Worm (Caenorhabditis elegans) whole organism, L4 larva: ENCODE results near the gene srx-5.

Experiments
- F49E8.2 ChIP-seq: sonication (generic microtip); optimal IDR thresholded peaks from 2 replicates; lab custom pipeline; 2016; ENCODE audit warnings: missing compliant biosample characterization, mild to moderate bottlenecking, missing genetic modification characterization, borderline replicate concordance
- R02D3.7 ChIP-seq: fragments of 150-350 bp; sonication (generic microtip); optimal IDR thresholded peaks from 3 replicates; lab custom pipeline; 2014; ENCODE audit warnings: missing biosample characterization, missing genetic modification characterization
- ZK546.5 ChIP-seq, 2 experiments: sonication (generic microtip); optimal IDR thresholded peaks; 2 replicates each; lab custom pipeline; 2017; ENCODE audit warnings: missing biosample characterization in 2 of 2, missing genetic modification characterization in 2 of 2
- ceh-82 ChIP-seq: sonication (generic microtip); optimal IDR thresholded peaks from 2 replicates; lab custom pipeline; 2017; ENCODE audit warnings: missing biosample characterization, missing genetic modification characterization
- egl-27 ChIP-seq: sonication (generic microtip); optimal IDR thresholded peaks from 3 replicates; lab custom pipeline; 2017; ENCODE audit warnings: missing biosample characterization, missing genetic modification reagents, missing genetic modification characterization
- lim-7 ChIP-seq: fragments of 200-800 bp; sonication (Bioruptor generic); IDR thresholded peaks from 2 replicates; pipeline ENCODE4 v1.3.6; 2022; ENCODE audit warnings: missing genetic modification characterization, missing compliant biosample characterization
- mdl-1 ChIP-seq, 2 experiments: fragments of 150-350 bp in 1 of 2; sonication (generic microtip) in 1 of 2; optimal IDR thresholded peaks; 2 replicates each; lab custom pipeline; 2014 to 2017; ENCODE audit warnings: missing biosample characterization in 2 of 2, missing genetic modification characterization in 2 of 2
- unc-62 ChIP-seq, 3 experiments: fragments of 150-350 bp in 1 of 3; sonication (generic microtip); optimal IDR thresholded peaks in 2 of 3; peaks in 1 of 3; 1 replicate in 1 of 3; 2 replicates in 2 of 3; lab custom pipeline; 2014 to 2017; ENCODE audit warnings: missing biosample characterization in 3 of 3, missing genetic modification characterization in 3 of 3, missing genetic modification reagents in 3 of 3, missing genotype in 1 of 3
- zip-2 ChIP-seq: fragments of 150-350 bp; optimal IDR thresholded peaks from 2 replicates; lab custom pipeline; 2014; ENCODE audit warnings: missing biosample characterization, missing genetic modification characterization

- TF ChIP-seq R02D3.7 (tag; lab: Kevin White, UChicago) (no peak), ZK546.5 (tag; optimal IDR thresholded peaks at IDR 0.05; lab: Kevin White, UChicago) (no peak), F49E8.2 (tag; lab: Kevin White, UChicago) (no peak), lim-7 (GFP tag; lab: Robert Waterston, UW) (no peak), zip-2 (tag; lab: Kevin White, UChicago) (no peak), mdl-1 (tag; optimal IDR thresholded peaks at IDR 0.05; lab: Kevin White, UChicago) (no peak), egl-27 (no peak), ceh-82 (no peak), unc-62 (GFP tag; optimal IDR thresholded peaks at IDR 0.05 in 1 of 2; lab: Kevin White, UChicago) (no peak), unc-62 (tag; optimal IDR thresholded peaks at IDR 0.05; lab: Kevin White, UChicago) (no peak)
Measured at ce11 chrV:679663-680062, 20.2 kb upstream of the srx-5 start, which contains the start of gene srx-22.
